Fruit fly (Drosophila melanogaster): ENCODE data around the gene sas.
A peak's percentile ranks its signal among the peaks of the same experiment; 100 is the strongest.

sas gene

DNA sequence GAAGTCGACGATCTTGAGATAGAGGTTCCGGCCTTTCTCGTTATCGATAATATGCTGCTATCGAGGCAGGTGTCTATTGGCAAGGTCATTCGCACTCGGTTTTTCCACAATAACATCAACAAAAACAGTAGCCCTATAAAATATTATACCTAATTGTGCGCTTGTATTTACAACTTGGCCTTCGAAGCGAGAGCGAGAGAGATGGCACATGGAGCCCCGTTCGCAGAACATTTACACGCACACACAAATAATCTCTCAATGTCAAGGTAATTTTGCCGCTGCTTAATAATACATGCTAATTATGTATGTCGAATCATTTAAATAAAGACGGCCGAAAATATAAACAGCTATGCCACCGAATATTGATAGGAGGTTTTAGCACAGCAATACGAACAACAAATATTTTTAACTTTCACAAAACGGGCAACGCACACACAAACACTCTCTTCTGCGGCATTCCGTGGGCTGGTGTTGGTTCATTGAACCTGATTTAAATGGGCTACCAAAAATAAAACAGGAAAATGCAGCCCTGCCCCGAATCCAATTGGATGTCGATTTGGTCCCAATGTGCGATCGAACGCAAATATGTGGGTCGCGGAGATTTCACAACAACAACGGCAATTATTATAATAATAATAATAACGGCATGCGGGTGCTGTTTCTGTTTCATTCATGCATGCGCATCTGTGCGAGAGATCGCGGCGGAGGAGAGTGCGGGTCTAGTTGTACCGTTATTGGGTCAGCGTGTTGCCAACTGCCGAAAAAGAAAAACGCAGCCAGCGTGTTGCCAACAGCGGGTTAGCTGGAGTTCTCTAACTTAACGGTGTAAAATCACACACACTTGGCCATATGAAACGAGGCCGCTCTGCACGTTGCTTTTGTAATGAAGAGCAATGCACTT, 40.2 kb upstream of the sas start (continued):
- TF ChIP-seq CG16863 (GFP tag; optimal IDR thresholded peaks at IDR 0.05) (no peak), Six4 (GFP tag; optimal IDR thresholded peaks at IDR 0.05) (no peak), CG6765 (GFP tag; optimal IDR thresholded peaks at IDR 0.05) (peak; percentile 1), btn (GFP tag; optimal IDR thresholded peaks at IDR 0.05) (no peak), CG4360 (GFP tag; IDR thresholded peaks at IDR 0.05) (peak; percentile 74), CG7839 (tag; optimal IDR thresholded peaks at IDR 0.05) (no peak), gfzf (GFP tag; optimal IDR thresholded peaks at IDR 0.05) (no peak), bcd (GFP tag; optimal IDR thresholded peaks at IDR 0.05) (no peak), Ravus (GFP tag; IDR thresholded peaks at IDR 0.05) (no peak), Awh (GFP tag; IDR thresholded peaks at IDR 0.05) (peak; percentile 22; the same call in 1 of the 2 replicates), mam (GFP tag; optimal IDR thresholded peaks at IDR 0.05) (no peak), CoRest (tag; optimal IDR thresholded peaks at IDR 0.05) (no peak), gcm (GFP tag; optimal IDR thresholded peaks at IDR 0.05) (peak; percentile 99), CG33557 (GFP tag; optimal IDR thresholded peaks at IDR 0.05) (no peak), PHDP (tag; optimal IDR thresholded peaks at IDR 0.05) (no peak), HLH4C (GFP tag; IDR thresholded peaks at IDR 0.05; ENCODE audit: partially characterized antibody) (no peak), CG11504 (tag; optimal IDR thresholded peaks at IDR 0.05) (no peak), CG17385 (GFP tag; optimal IDR thresholded peaks at IDR 0.05) (peak; percentile 0), CG2889 (GFP tag; IDR thresholded peaks at IDR 0.05) (no peak), onecut (GFP tag; IDR thresholded peaks at IDR 0.05) (no peak), CTCF (GFP tag; optimal IDR thresholded peaks at IDR 0.05) (no peak), tx (GFP tag; optimal IDR thresholded peaks at IDR 0.05) (no peak), D (optimal IDR thresholded peaks at IDR 0.05) (no peak), D (GFP tag; optimal IDR thresholded peaks at IDR 0.05) (peak; percentile 13), CG11093 (GFP tag; IDR thresholded peaks at IDR 0.05) (no peak), Nf-YB (GFP tag; optimal IDR thresholded peaks at IDR 0.05) (peak; percentile 21), H15 (GFP tag; IDR thresholded peaks at IDR 0.05) (no peak), Taf1 (GFP tag; IDR thresholded peaks at IDR 0.05) (no peak), crc (GFP tag; optimal IDR thresholded peaks at IDR 0.05) (no peak), E2f1 (GFP tag; IDR thresholded peaks at IDR 0.05) (no peak), Poxn (GFP tag; IDR thresholded peaks at IDR 0.05) (no peak), bowl (GFP tag; IDR thresholded peaks at IDR 0.05) (no peak), HLH3B (GFP tag; IDR thresholded peaks at IDR 0.05) (no peak), CG12155 (GFP tag; optimal IDR thresholded peaks at IDR 0.05) (no peak), CG6689 (GFP tag; IDR thresholded peaks at IDR 0.05) (no peak), dmrt11E (tag; optimal IDR thresholded peaks at IDR 0.05) (no peak), zfh1 (GFP tag; IDR thresholded peaks at IDR 0.05) (no peak), CG16815 (GFP tag; optimal IDR thresholded peaks at IDR 0.05) (no peak), Atf3 (GFP tag; optimal IDR thresholded peaks at IDR 0.05) (no peak), CG11723 (GFP tag; optimal IDR thresholded peaks at IDR 0.05) (no peak), sima (GFP tag; optimal IDR thresholded peaks at IDR 0.05) (no peak), croc (GFP tag; conservative IDR thresholded peaks at IDR 0.05) (no peak), CG9727 (GFP tag; optimal IDR thresholded peaks at IDR 0.05) (peak; percentile 2), CG9817 (tag; optimal IDR thresholded peaks at IDR 0.05) (no peak), ewg (GFP tag; optimal IDR thresholded peaks at IDR 0.05) (no peak), CG17328 (GFP tag; IDR thresholded peaks at IDR 0.05) (no peak), sc (optimal IDR thresholded peaks at IDR 0.05) (no peak), sc (GFP tag; optimal IDR thresholded peaks at IDR 0.05) (no peak), twi (tag; optimal IDR thresholded peaks at IDR 0.05) (peak; percentile 10), chm (GFP tag; IDR thresholded peaks at IDR 0.05) (0 out of 2 replicates have a peak, but pooled peaks have one; percentile 39), Tbp (GFP tag; optimal IDR thresholded peaks at IDR 0.05) (no peak), hth (optimal IDR thresholded peaks at IDR 0.05) (no peak)

Data from whole organism, embryonic.